Fruit fly (Drosophila melanogaster): ENCODE measurements around the gene CG15211.
A peak's percentile ranks its signal among the peaks of the same experiment; 100 is the strongest.

CG15211 gene

DNA sequence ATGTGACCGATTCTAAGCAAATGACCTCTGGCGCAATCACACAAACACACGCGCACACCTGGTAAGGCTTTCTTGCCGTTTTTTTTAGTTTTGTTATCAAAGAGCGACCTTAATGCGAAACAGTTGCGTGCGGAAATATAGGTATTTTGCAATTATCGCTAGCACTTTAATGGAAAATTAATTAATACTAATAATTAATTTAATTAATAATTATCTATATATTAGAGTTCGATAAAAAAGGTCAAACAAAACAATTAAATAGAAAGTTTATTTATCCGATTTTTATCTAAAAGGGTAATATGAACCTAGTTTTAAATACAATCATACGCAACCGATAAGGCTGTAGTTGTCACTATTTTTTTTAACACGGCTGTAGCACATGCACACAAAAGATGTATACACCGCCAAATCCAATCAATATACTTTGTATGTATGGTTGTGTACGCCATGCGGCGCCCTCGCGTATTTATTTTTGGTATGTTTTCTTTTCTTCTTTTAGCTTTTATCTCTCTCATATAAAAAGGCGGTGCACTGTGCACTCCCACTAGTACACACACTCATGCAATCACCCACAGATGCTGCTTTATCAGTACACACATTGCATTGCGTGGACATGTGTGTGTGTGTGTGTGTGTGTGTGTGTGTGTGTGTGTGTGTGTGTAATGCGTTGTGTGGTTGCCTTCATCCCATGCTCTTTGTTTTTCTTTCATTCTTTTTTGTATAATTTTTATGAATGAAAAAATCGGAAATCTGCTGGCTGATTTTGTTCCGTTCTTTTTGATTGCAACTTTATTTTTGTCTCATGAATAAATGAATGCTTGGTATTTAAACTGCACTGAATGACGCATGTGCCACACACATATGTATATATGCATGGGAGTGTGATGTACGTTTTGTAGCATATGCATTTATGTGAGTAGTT, 30.4 kb downstream of the CG15211 start (continued):
- TF ChIP-seq CG10431 (GFP tag; optimal IDR thresholded peaks at IDR 0.05), result peak; percentile 17
- TF ChIP-seq so (GFP tag; IDR thresholded peaks at IDR 0.05), result no peak
- no peak for TF ChIP-seq tup (GFP tag; optimal IDR thresholded peaks at IDR 0.05)
- peak; percentile 47 for TF ChIP-seq CG1529 (GFP tag; optimal IDR thresholded peaks at IDR 0.05)
- TF ChIP-seq CG32532 (GFP tag; IDR thresholded peaks at IDR 0.05), result peak; percentile 37; the same call in 1 of the 2 replicates
- no peak for TF ChIP-seq CG34376 (GFP tag; optimal IDR thresholded peaks at IDR 0.05)
- TF ChIP-seq NfI (GFP tag; optimal IDR thresholded peaks at IDR 0.05), result peak; percentile 31
- TF ChIP-seq Scr (GFP tag; IDR thresholded peaks at IDR 0.05; ENCODE audit: partially characterized antibody), result no peak
- TF ChIP-seq NC2α (GFP tag; optimal IDR thresholded peaks at IDR 0.05), result no peak
- no peak for TF ChIP-seq CG13287 (GFP tag; IDR thresholded peaks at IDR 0.05; ENCODE audit: partially characterized antibody)
- TF ChIP-seq gsb (GFP tag; IDR thresholded peaks at IDR 0.05), result no peak
- TF ChIP-seq CG18476 (GFP tag; optimal IDR thresholded peaks at IDR 0.05), result no peak
- TF ChIP-seq CG8089 (GFP tag; optimal IDR thresholded peaks at IDR 0.05), result no peak
- peak; percentile 52 for TF ChIP-seq CG10147 (GFP tag; optimal IDR thresholded peaks at IDR 0.05)
- no peak for TF ChIP-seq CG3281 (GFP tag; optimal IDR thresholded peaks at IDR 0.05)
- no peak for TF ChIP-seq CG30431 (GFP tag; optimal IDR thresholded peaks at IDR 0.05)
- no peak for TF ChIP-seq btn (GFP tag; optimal IDR thresholded peaks at IDR 0.05)
- no peak for TF ChIP-seq mam (GFP tag; optimal IDR thresholded peaks at IDR 0.05)
- TF ChIP-seq Hr78 (GFP tag; optimal IDR thresholded peaks at IDR 0.05), result peak in 1 of 2 experiments; percentile 91
- TF ChIP-seq tgo (GFP tag; IDR thresholded peaks at IDR 0.05), result peak; percentile 54
- no peak for TF ChIP-seq bowl (GFP tag; IDR thresholded peaks at IDR 0.05)
- peak; percentile 27; the same call in 1 of the 3 replicates for TF ChIP-seq B-H1 (GFP tag; IDR thresholded peaks at IDR 0.05)
- peak; percentile 65 for TF ChIP-seq CG15601 (tag; optimal IDR thresholded peaks at IDR 0.05)
- TF ChIP-seq CG1603 (tag; optimal IDR thresholded peaks at IDR 0.05), result no peak
- no peak for TF ChIP-seq C15 (GFP tag; IDR thresholded peaks at IDR 0.05)
- no peak for TF ChIP-seq repo (GFP tag; optimal IDR thresholded peaks at IDR 0.05)
- no peak for TF ChIP-seq ftz-f1 (GFP tag; optimal IDR thresholded peaks at IDR 0.05)
- no peak for TF ChIP-seq bcd (GFP tag; optimal IDR thresholded peaks at IDR 0.05)
- TF ChIP-seq Adf1 (GFP tag; IDR thresholded peaks at IDR 0.05), result no peak; the same call in 1 of the 2 replicates
- peak; percentile 81 for TF ChIP-seq CoRest (tag; optimal IDR thresholded peaks at IDR 0.05)
- TF ChIP-seq Rx (GFP tag; IDR thresholded peaks at IDR 0.05), result no peak
- peak; percentile 86 for TF ChIP-seq dmrt99B (tag; optimal IDR thresholded peaks at IDR 0.05)
- TF ChIP-seq CG15479 (GFP tag; optimal IDR thresholded peaks at IDR 0.05), result peak; percentile 48
- TF ChIP-seq CG4707 (GFP tag; optimal IDR thresholded peaks at IDR 0.05), result no peak
- no peak for TF ChIP-seq chn (GFP tag; optimal IDR thresholded peaks at IDR 0.05)
- peak; percentile 85 for TF ChIP-seq nmo (GFP tag; optimal IDR thresholded peaks at IDR 0.05)
- TF ChIP-seq CG10462 (GFP tag; optimal IDR thresholded peaks at IDR 0.05), result peak; percentile 41
- TF ChIP-seq Chrac-16 (GFP tag; optimal IDR thresholded peaks at IDR 0.05), result peak; percentile 25
- TF ChIP-seq dati (GFP tag; IDR thresholded peaks at IDR 0.05), result no peak
- no peak for TF ChIP-seq D19B (GFP tag; optimal IDR thresholded peaks at IDR 0.05)
- no peak for TF ChIP-seq CG7928 (GFP tag; optimal IDR thresholded peaks at IDR 0.05)
- TF ChIP-seq corto (GFP tag; optimal IDR thresholded peaks at IDR 0.05), result no peak
- no peak for TF ChIP-seq Kr (GFP tag; optimal IDR thresholded peaks at IDR 0.05)
- TF ChIP-seq CG15011 (GFP tag; optimal IDR thresholded peaks at IDR 0.05), result no peak
- TF ChIP-seq CG6765 (GFP tag; optimal IDR thresholded peaks at IDR 0.05), result peak; percentile 52
- no peak for TF ChIP-seq CG14965 (GFP tag; optimal IDR thresholded peaks at IDR 0.05; ENCODE audit: borderline replicate concordance)
- no peak for TF ChIP-seq CG11085 (GFP tag; IDR thresholded peaks at IDR 0.05)
- TF ChIP-seq sisA (GFP tag; IDR thresholded peaks at IDR 0.05), result 0 out of 2 replicates have a peak, but pooled peaks have one; percentile 33
- no peak for TF ChIP-seq CG4360 (GFP tag; IDR thresholded peaks at IDR 0.05)
